Worm (Caenorhabditis elegans) whole organism, early embryonic: Measurements from ENCODE around the gene C28D4.8.

ENCODE experiments used
- B0310.2 ChIP-seq: sonication (generic microtip); optimal IDR thresholded peaks from 2 replicates; lab custom pipeline; 2016; ENCODE audit warnings: mild to moderate bottlenecking, missing genetic modification characterization, missing compliant biosample characterization
- F13C5.2 ChIP-seq: sonication (generic microtip); optimal IDR thresholded peaks from 2 replicates; lab custom pipeline; 2017; ENCODE audit warnings: mild to moderate bottlenecking, missing genetic modification characterization, inconsistent platforms, missing compliant biosample characterization
- aly-1 ChIP-seq: sonication (generic microtip); optimal IDR thresholded peaks from 2 replicates; lab custom pipeline; 2016; ENCODE audit warnings: missing genetic modification characterization, missing compliant biosample characterization
- ama-1 ChIP-seq: fragments of 150-350 bp; optimal IDR thresholded peaks from 2 replicates; lab custom pipeline; 2014
- ets-7 ChIP-seq: sonication (generic microtip); optimal IDR thresholded peaks from 2 replicates; lab custom pipeline; 2016; ENCODE audit warnings: missing genotype, missing genetic modification characterization, missing compliant biosample characterization
- hmg-4 ChIP-seq: fragments of 200-800 bp; sonication (Bioruptor generic); optimal IDR thresholded peaks from 2 replicates; lab custom pipeline; 2018; ENCODE audit warnings: mild to moderate bottlenecking, missing genetic modification characterization, missing compliant biosample characterization
- pes-1 ChIP-seq: fragments of 200-800 bp; sonication (Bioruptor generic); IDR thresholded peaks from 2 replicates; pipeline ENCODE4 v1.3.6; 2022; ENCODE audit warnings: missing genetic modification reagents, missing genetic modification characterization, missing compliant biosample characterization
- scrt-1 ChIP-seq: fragments of 200-800 bp; sonication (Bioruptor generic); IDR thresholded peaks from 2 replicates; pipeline ENCODE4 v1.3.6; 2022; ENCODE audit warnings: missing genetic modification characterization, missing compliant biosample characterization
- tbx-11 ChIP-seq: fragments of 200-800 bp; sonication (Bioruptor generic); IDR thresholded peaks from 2 replicates; pipeline ENCODE4 v1.3.6; 2022; ENCODE audit warnings: missing genetic modification characterization, missing compliant biosample characterization
- tbx-37 ChIP-seq: fragments of 200-800 bp; sonication (Bioruptor generic); conservative IDR thresholded peaks from 2 replicates; pipeline ENCODE4 v1.3.6; 2022; ENCODE audit warnings: missing genetic modification reagents, missing genetic modification characterization, missing compliant biosample characterization
- tra-4 ChIP-seq: sonication (generic microtip); optimal IDR thresholded peaks from 2 replicates; lab custom pipeline; 2017; ENCODE audit warnings: missing genetic modification characterization, missing compliant biosample characterization

DNA sequence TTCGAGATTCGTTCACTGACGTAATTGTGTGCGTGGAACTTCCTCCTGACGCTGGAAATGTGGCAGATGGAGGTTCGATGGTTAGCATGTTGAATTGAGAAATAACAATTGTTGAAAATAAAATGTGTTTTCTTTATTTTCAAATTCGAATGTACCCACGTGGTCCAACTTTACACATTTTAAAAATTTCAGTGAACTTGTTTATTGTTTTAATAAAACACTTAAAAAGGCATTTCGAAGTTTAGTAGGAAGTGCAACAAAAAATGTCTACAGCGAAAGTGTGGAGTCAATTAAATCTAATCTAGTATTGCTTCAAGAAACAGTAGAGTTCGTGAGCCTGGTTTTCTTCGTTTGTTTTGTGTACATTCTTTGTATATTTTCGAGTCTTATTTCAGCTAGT, 18.0 kb upstream of the C28D4.8 start, which contains the start of gene ssp-36:
- no peak for TF ChIP-seq hmg-4
- no peak for TF ChIP-seq aly-1 (tag; lab: Kevin White, UChicago)
- no peak for TF ChIP-seq tra-4 (tag; lab: Kevin White, UChicago)
- no peak for TF ChIP-seq ama-1 (lab: Kevin White, UChicago)
- no peak for TF ChIP-seq F13C5.2 (tag; lab: Kevin White, UChicago)
- TF ChIP-seq B0310.2 (tag; lab: Kevin White, UChicago) = no peak
- TF ChIP-seq scrt-1 (GFP tag; lab: Robert Waterston, UW) = no peak
- no peak for TF ChIP-seq tbx-11
- no peak for TF ChIP-seq pes-1 (GFP tag; lab: Robert Waterston, UW)
- no peak for TF ChIP-seq tbx-37 (GFP tag; lab: Robert Waterston, UW)
- TF ChIP-seq ets-7 (tag; lab: Kevin White, UChicago) = no peak
